Worm (Caenorhabditis elegans) whole organism, L4 larva: ENCODE measurements around the gene W10C4.1.

Experiments used
- F10B5.3 ChIP-seq: sonication (generic microtip); optimal IDR thresholded peaks from 2 replicates; lab custom pipeline; 2016; ENCODE audit warnings: mild to moderate bottlenecking, missing genetic modification characterization, missing compliant biosample characterization
- unc-62 ChIP-seq, 3 experiments: fragments of 150-350 bp in 1 of 3; sonication (generic microtip); optimal IDR thresholded peaks in 2 of 3; peaks in 1 of 3; 1 replicate in 1 of 3; 2 replicates in 2 of 3; lab custom pipeline; 2014 to 2017; ENCODE audit warnings: missing biosample characterization in 3 of 3, missing genetic modification characterization in 3 of 3, missing genetic modification reagents in 3 of 3, missing genotype in 1 of 3

DNA sequence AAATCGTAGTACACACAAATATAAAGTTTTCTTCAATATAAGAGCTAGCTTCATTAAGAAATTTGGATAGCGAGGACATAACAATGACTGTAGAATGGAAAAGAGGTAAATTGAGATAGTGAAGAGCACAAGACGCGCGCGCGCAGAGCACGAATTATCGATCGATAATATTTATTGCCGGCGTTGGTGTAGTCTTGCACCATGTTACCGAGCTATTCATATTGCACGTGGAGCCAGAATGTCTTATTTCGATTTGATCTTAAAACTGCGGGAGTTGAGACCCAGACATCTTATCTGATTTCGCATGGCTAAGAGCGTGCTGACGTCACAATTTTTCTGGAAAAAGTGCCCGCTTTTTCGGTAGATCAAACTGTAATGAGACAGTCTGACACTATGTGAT is 37.4 kb downstream of the W10C4.1 start, which contains the start of gene F40G9.18:
- TF ChIP-seq F10B5.3 (tag; lab: Kevin White, UChicago): no peak
- peak in 1 of 2 experiments; percentile 87 for TF ChIP-seq unc-62 (GFP tag; optimal IDR thresholded peaks at IDR 0.05 in 1 of 2; lab: Kevin White, UChicago)
- TF ChIP-seq unc-62 (tag; optimal IDR thresholded peaks at IDR 0.05; lab: Kevin White, UChicago): no peak
